Worm (Caenorhabditis elegans) whole organism, L1 larva: ENCODE measurements around the gene chil-16.

ENCODE experiments used
- C04F5.9 ChIP-seq: sonication (generic microtip); optimal IDR thresholded peaks from 2 replicates; lab custom pipeline; 2016; ENCODE audit warnings: missing genetic modification characterization, missing compliant biosample characterization
- C16A3.4 ChIP-seq: fragments of 150-350 bp; optimal IDR thresholded peaks from 2 replicates; lab custom pipeline; 2014; ENCODE audit warnings: missing biosample characterization, missing genetic modification characterization
- F16B12.6 ChIP-seq: fragments of 150-350 bp; optimal IDR thresholded peaks from 2 replicates; lab custom pipeline; 2014; ENCODE audit warnings: missing biosample characterization, missing genetic modification characterization
- Y116A8C.19 ChIP-seq: sonication (generic microtip); optimal IDR thresholded peaks from 2 replicates; lab custom pipeline; 2016; ENCODE audit warnings: missing compliant biosample characterization, missing genetic modification characterization, borderline replicate concordance
- ceh-8 ChIP-seq: fragments of 200-800 bp; sonication (Bioruptor generic); optimal IDR thresholded peaks from 2 replicates; lab custom pipeline; 2018; ENCODE audit warnings: mild to moderate bottlenecking, missing genetic modification characterization, moderate library complexity, missing compliant biosample characterization
- ceh-82 ChIP-seq, 3 experiments: fragments of 150-350 bp in 1 of 3; sonication (generic microtip) in 2 of 3; optimal IDR thresholded peaks; 2 replicates each; lab custom pipeline; 2014 to 2017; ENCODE audit warnings: missing biosample characterization in 3 of 3, missing genetic modification characterization in 3 of 3
- ceh-90 ChIP-seq: sonication (generic microtip); optimal IDR thresholded peaks from 2 replicates; lab custom pipeline; 2016; ENCODE audit warnings: missing genetic modification characterization, missing compliant biosample characterization
- ces-1 ChIP-seq: fragments of 150-350 bp; optimal IDR thresholded peaks from 2 replicates; lab custom pipeline; 2014; ENCODE audit warnings: missing biosample characterization, missing genetic modification reagents, missing genetic modification characterization
- dsc-1 ChIP-seq: sonication (generic microtip); optimal IDR thresholded peaks from 2 replicates; lab custom pipeline; 2016; ENCODE audit warnings: mild to moderate bottlenecking, missing genetic modification characterization, missing compliant biosample characterization
- efl-1 ChIP-seq, 4 experiments: fragments of 150-350 bp; optimal IDR thresholded peaks in 3 of 4; peaks in 1 of 4; 1 replicate in 1 of 4; 2 replicates in 3 of 4; lab custom pipeline; 2014; ENCODE audit warnings: missing biosample characterization in 2 of 4, missing genetic modification characterization in 2 of 4, missing genetic modification reagents in 2 of 4
- efl-3 ChIP-seq: fragments of 200-800 bp; sonication (Bioruptor generic); optimal IDR thresholded peaks from 2 replicates; lab custom pipeline; 2018; ENCODE audit warnings: mild to moderate bottlenecking, missing genetic modification characterization, missing compliant biosample characterization
- elt-2 ChIP-seq: sonication (generic microtip); optimal IDR thresholded peaks from 2 replicates; lab custom pipeline; 2016; ENCODE audit warnings: missing genetic modification characterization, mild to moderate bottlenecking, inconsistent platforms, missing compliant biosample characterization, missing genetic modification reagents
- fkh-10 ChIP-seq: sonication (generic microtip); optimal IDR thresholded peaks from 2 replicates; lab custom pipeline; 2017; ENCODE audit warnings: missing biosample characterization, missing genetic modification reagents, missing genetic modification characterization
- fkh-4 ChIP-seq: sonication (generic microtip); optimal IDR thresholded peaks from 2 replicates; lab custom pipeline; 2016; ENCODE audit warnings: missing compliant biosample characterization, missing genetic modification characterization, borderline replicate concordance
- fkh-8 ChIP-seq: sonication (generic microtip); optimal IDR thresholded peaks from 2 replicates; lab custom pipeline; 2016; ENCODE audit warnings: mild to moderate bottlenecking, missing genetic modification characterization, missing compliant biosample characterization
- grh-1 ChIP-seq: fragments of 200-800 bp; sonication (Bioruptor generic); IDR thresholded peaks from 2 replicates; pipeline ENCODE4 v1.3.6; 2022; ENCODE audit warnings: missing genetic modification reagents, missing genetic modification characterization, missing compliant biosample characterization
- hlh-17 ChIP-seq: fragments of 200-800 bp; sonication (Bioruptor generic); optimal IDR thresholded peaks from 2 replicates; lab custom pipeline; 2018; ENCODE audit warnings: missing genetic modification characterization, mild to moderate bottlenecking, missing compliant biosample characterization, moderate library complexity, borderline replicate concordance
- hlh-4 ChIP-seq: sonication (generic microtip); optimal IDR thresholded peaks from 2 replicates; lab custom pipeline; 2016; ENCODE audit warnings: mild to moderate bottlenecking, missing genetic modification characterization, missing compliant biosample characterization
- irx-1 ChIP-seq: sonication (generic microtip); optimal IDR thresholded peaks from 2 replicates; lab custom pipeline; 2016; ENCODE audit warnings: missing genetic modification characterization, missing compliant biosample characterization
- isw-1 ChIP-seq: fragments of 200-800 bp; sonication (Bioruptor generic); IDR thresholded peaks from 2 replicates; pipeline ENCODE4 v1.3.6; 2022; ENCODE audit warnings: missing genetic modification characterization, missing compliant biosample characterization
- lin-13 ChIP-seq: fragments of 150-350 bp; optimal IDR thresholded peaks from 2 replicates; lab custom pipeline; 2014; ENCODE audit warnings: missing biosample characterization, missing genetic modification reagents, missing genetic modification characterization
- lin-14 ChIP-seq: fragments of 200-800 bp; sonication (Bioruptor generic); optimal IDR thresholded peaks from 2 replicates; lab custom pipeline; 2018; ENCODE audit warnings: mild to moderate bottlenecking, missing genetic modification characterization, moderate library complexity, missing compliant biosample characterization
- lsy-2 ChIP-seq, 2 experiments: fragments of 150-350 bp; optimal IDR thresholded peaks; 2 replicates each; lab custom pipeline; 2014; ENCODE audit warnings: missing biosample characterization in 2 of 2, missing genetic modification characterization in 2 of 2
- mdl-1 ChIP-seq, 2 experiments: fragments of 150-350 bp; optimal IDR thresholded peaks; 2 replicates each; lab custom pipeline; 2014 to 2017; ENCODE audit warnings: missing biosample characterization in 2 of 2, missing genetic modification characterization in 2 of 2, inconsistent platforms in 1 of 2
- nhr-11 ChIP-seq: fragments of 150-350 bp; optimal IDR thresholded peaks from 2 replicates; lab custom pipeline; 2014; ENCODE audit warnings: missing biosample characterization, missing genetic modification characterization
- nhr-12 ChIP-seq: sonication (generic microtip); optimal IDR thresholded peaks from 2 replicates; lab custom pipeline; 2017; ENCODE audit warnings: missing biosample characterization, missing genetic modification characterization
- nhr-19 ChIP-seq: fragments of 200-800 bp; sonication (Bioruptor generic); conservative IDR thresholded peaks from 2 replicates; pipeline ENCODE4 v1.3.6; 2022; ENCODE audit warnings: missing genetic modification characterization, missing compliant biosample characterization
- nhr-20 ChIP-seq: sonication (generic microtip); optimal IDR thresholded peaks from 2 replicates; lab custom pipeline; 2016; ENCODE audit warnings: mild to moderate bottlenecking, missing genetic modification characterization, missing compliant biosample characterization
- nhr-28 ChIP-seq: fragments of 150-350 bp; optimal IDR thresholded peaks from 2 replicates; lab custom pipeline; 2014; ENCODE audit warnings: missing biosample characterization, missing genetic modification characterization
- nhr-47 ChIP-seq: sonication (generic microtip); optimal IDR thresholded peaks from 2 replicates; lab custom pipeline; 2016; ENCODE audit warnings: mild to moderate bottlenecking, missing genetic modification characterization, moderate library complexity, missing compliant biosample characterization
- nhr-76 ChIP-seq: sonication (generic microtip); optimal IDR thresholded peaks from 2 replicates; lab custom pipeline; 2017; ENCODE audit warnings: missing biosample characterization, missing genetic modification characterization
- nhr-90 ChIP-seq: sonication (generic microtip); optimal IDR thresholded peaks from 2 replicates; lab custom pipeline; 2016; ENCODE audit warnings: mild to moderate bottlenecking, missing genetic modification characterization, missing compliant biosample characterization; ENCODE audit not compliant: poor library complexity
- pag-3 ChIP-seq: sonication (generic microtip); optimal IDR thresholded peaks from 2 replicates; lab custom pipeline; 2017; ENCODE audit warnings: missing genetic modification characterization, mild to moderate bottlenecking, missing compliant biosample characterization, antibody characterized with exemption, borderline replicate concordance; ENCODE audit not compliant: insufficient read depth
- pax-3 ChIP-seq: fragments of 200-800 bp; sonication (Bioruptor generic); optimal IDR thresholded peaks from 2 replicates; lab custom pipeline; 2018; ENCODE audit warnings: mild to moderate bottlenecking, missing genetic modification characterization, moderate library complexity, missing compliant biosample characterization
- rnt-1 ChIP-seq: sonication (generic microtip); optimal IDR thresholded peaks from 2 replicates; lab custom pipeline; 2016; ENCODE audit warnings: mild to moderate bottlenecking, missing genetic modification characterization, moderate library complexity, missing compliant biosample characterization
- snpc-4 ChIP-seq: fragments of 150-350 bp; optimal IDR thresholded peaks from 2 replicates; lab custom pipeline; 2014; ENCODE audit warnings: missing biosample characterization, missing genetic modification characterization
- snu-23 ChIP-seq: sonication (generic microtip); optimal IDR thresholded peaks from 2 replicates; lab custom pipeline; 2016; ENCODE audit warnings: missing genetic modification characterization, missing compliant biosample characterization
- sox-4 ChIP-seq: sonication (generic microtip); optimal IDR thresholded peaks from 2 replicates; lab custom pipeline; 2016; ENCODE audit warnings: missing genetic modification characterization, missing compliant biosample characterization
- sup-37 ChIP-seq: fragments of 200-800 bp; sonication (Bioruptor generic); optimal IDR thresholded peaks from 2 replicates; lab custom pipeline; 2018; ENCODE audit warnings: mild to moderate bottlenecking, missing genetic modification characterization, missing compliant biosample characterization
- swsn-7 ChIP-seq: sonication (generic microtip); optimal IDR thresholded peaks from 2 replicates; lab custom pipeline; 2016; ENCODE audit warnings: missing genetic modification characterization, missing compliant biosample characterization
- tbx-2 ChIP-seq: sonication (generic microtip); optimal IDR thresholded peaks from 2 replicates; lab custom pipeline; 2016; ENCODE audit warnings: missing genetic modification characterization, missing compliant biosample characterization
- tlp-1 ChIP-seq: fragments of 150-350 bp; optimal IDR thresholded peaks from 2 replicates; lab custom pipeline; 2014; ENCODE audit warnings: missing biosample characterization, missing genetic modification characterization
- unc-130 ChIP-seq: fragments of 150-350 bp; optimal IDR thresholded peaks from 2 replicates; lab custom pipeline; 2017; ENCODE audit warnings: missing biosample characterization, missing genetic modification characterization, inconsistent platforms
- unc-62 ChIP-seq: fragments of 150-350 bp; optimal IDR thresholded peaks from 2 replicates; lab custom pipeline; 2014; ENCODE audit warnings: missing biosample characterization, missing genetic modification reagents, missing genetic modification characterization
- unc-86 ChIP-seq: sonication (generic microtip); optimal IDR thresholded peaks from 2 replicates; lab custom pipeline; 2016; ENCODE audit warnings: missing genetic modification characterization, missing compliant biosample characterization
- unc-98 ChIP-seq: fragments of 200-800 bp; sonication (Bioruptor generic); IDR thresholded peaks from 2 replicates; pipeline ENCODE4 v1.3.6; 2022; ENCODE audit warnings: missing genetic modification characterization, missing compliant biosample characterization
- vab-15 ChIP-seq: sonication (generic microtip); optimal IDR thresholded peaks from 2 replicates; lab custom pipeline; 2017; ENCODE audit warnings: missing genotype, mild to moderate bottlenecking, missing genetic modification characterization, missing compliant biosample characterization
- zag-1 ChIP-seq: fragments of 150-350 bp; optimal IDR thresholded peaks from 2 replicates; lab custom pipeline; 2014; ENCODE audit warnings: missing biosample characterization, missing genetic modification characterization
- zip-4 ChIP-seq: fragments of 200-800 bp; sonication (Bioruptor generic); optimal IDR thresholded peaks from 2 replicates; lab custom pipeline; 2018; ENCODE audit warnings: mild to moderate bottlenecking, missing genetic modification characterization, moderate library complexity, missing compliant biosample characterization
- ztf-11 ChIP-seq, 2 experiments: sonication (generic microtip); optimal IDR thresholded peaks; 2 replicates each; lab custom pipeline; 2016 to 2017; ENCODE audit warnings: missing genetic modification characterization in 2 of 2, missing biosample characterization in 1 of 2, missing compliant biosample characterization in 1 of 2
- ztf-4 ChIP-seq: fragments of 150-350 bp; optimal IDR thresholded peaks from 2 replicates; lab custom pipeline; 2014; ENCODE audit warnings: missing biosample characterization, missing genetic modification characterization

chil-16 gene

ce11 chrII:9487337-9487950, 45.7 kb upstream of the chil-16 start, which contains the start of gene T19H5.4 (continued):
- TF ChIP-seq nhr-90: peak; percentile 74
- TF ChIP-seq unc-98 (GFP tag; lab: Robert Waterston, UW): no peak
- no peak for TF ChIP-seq Y116A8C.19 (tag; lab: Kevin White, UChicago)
- TF ChIP-seq nhr-47 (tag; lab: Kevin White, UChicago): peak; percentile 44
- no peak for TF ChIP-seq ceh-90 (tag; lab: Kevin White, UChicago)
- TF ChIP-seq fkh-10: no peak
- TF ChIP-seq pag-3 (tag; lab: Kevin White, UChicago): no peak
- TF ChIP-seq mdl-1 (tag; optimal IDR thresholded peaks at IDR 0.05; lab: Kevin White, UChicago): peak in 1 of 2 experiments; percentile 73
- TF ChIP-seq nhr-20: peak; percentile 85
- peak; percentile 90 for TF ChIP-seq lin-14 (GFP tag; lab: Kevin White, UChicago)
- no peak for TF ChIP-seq zip-4 (GFP tag; lab: Kevin White, UChicago)
- TF ChIP-seq hlh-4 (tag; lab: Kevin White, UChicago): no peak
- TF ChIP-seq lsy-2 (tag; optimal IDR thresholded peaks at IDR 0.05; lab: Kevin White, UChicago): peak; percentile 11 to 32
- peak; percentile 65 for TF ChIP-seq elt-2 (tag; lab: Kevin White, UChicago)
- no peak for TF ChIP-seq zag-1 (tag; lab: Kevin White, UChicago)
- TF ChIP-seq F16B12.6 (tag; lab: Kevin White, UChicago): no peak
- no peak for TF ChIP-seq tlp-1 (tag; lab: Kevin White, UChicago)
- no peak for TF ChIP-seq vab-15 (tag; lab: Kevin White, UChicago)
- TF ChIP-seq sup-37 (GFP tag; lab: Kevin White, UChicago): no peak
- TF ChIP-seq nhr-28 (tag; lab: Kevin White, UChicago): no peak
- no peak for TF ChIP-seq dsc-1 (tag; lab: Kevin White, UChicago)
- peak; percentile 66 for TF ChIP-seq snu-23
- TF ChIP-seq nhr-11 (tag; lab: Kevin White, UChicago): no peak
- no peak for TF ChIP-seq fkh-8
- TF ChIP-seq sox-4: no peak
- TF ChIP-seq grh-1 (GFP tag; lab: Robert Waterston, UW): peak; percentile 40; the same call in 1 of the 2 replicates
- no peak for TF ChIP-seq ces-1 (GFP tag; lab: Kevin White, UChicago)
- TF ChIP-seq ceh-82 (tag; optimal IDR thresholded peaks at IDR 0.05; lab: Kevin White, UChicago): peak; percentile 3 to 16 (median 12)
- TF ChIP-seq unc-62 (GFP tag; lab: Kevin White, UChicago): no peak
- TF ChIP-seq snpc-4 (tag; lab: Kevin White, UChicago): no peak
- no peak for TF ChIP-seq pax-3
- TF ChIP-seq ztf-11 (tag; optimal IDR thresholded peaks at IDR 0.05; lab: Kevin White, UChicago): no peak
- TF ChIP-seq nhr-12: no peak
- TF ChIP-seq hlh-17 (GFP tag; lab: Kevin White, UChicago): no peak
- no peak for TF ChIP-seq ztf-4
- TF ChIP-seq rnt-1 (tag; lab: Kevin White, UChicago): peak; percentile 38
- TF ChIP-seq isw-1: no peak
- TF ChIP-seq C04F5.9 (tag; lab: Kevin White, UChicago): no peak
- no peak for TF ChIP-seq unc-130 (tag; lab: Kevin White, UChicago)
- TF ChIP-seq unc-86: no peak
- no peak for TF ChIP-seq efl-3 (GFP tag; lab: Kevin White, UChicago)
- TF ChIP-seq ceh-8 (GFP tag; lab: Kevin White, UChicago): no peak
- TF ChIP-seq lin-13 (GFP tag; lab: Kevin White, UChicago): peak; percentile 44
- no peak for TF ChIP-seq irx-1 (tag; lab: Kevin White, UChicago)
- TF ChIP-seq nhr-19: peak; percentile 61
- peak; percentile 37 for TF ChIP-seq C16A3.4 (tag; lab: Kevin White, UChicago)
- peak; percentile 76 for TF ChIP-seq tbx-2 (tag; lab: Kevin White, UChicago)
- TF ChIP-seq swsn-7 (tag; lab: Kevin White, UChicago): peak; percentile 26
- TF ChIP-seq fkh-4 (tag; lab: Kevin White, UChicago): no peak
- no peak for TF ChIP-seq nhr-76 (tag; lab: Kevin White, UChicago)
- peak; percentile 8 to 11 for TF ChIP-seq efl-1 (optimal IDR thresholded peaks at IDR 0.05; lab: Kevin White, UChicago)
- peak in 1 of 2 experiments; percentile 90 for TF ChIP-seq efl-1 (GFP tag; optimal IDR thresholded peaks at IDR 0.05 in 1 of 2; lab: Kevin White, UChicago)
